Fruit fly (Drosophila melanogaster) whole organism, embryonic: ENCODE data around the gene Mtch.

ENCODE experiments used
- CG10462 ChIP-seq: fragments of 200-800 bp; sonication (Bioruptor generic); optimal IDR thresholded peaks from 2 replicates; lab custom pipeline; 2016; ENCODE audit warnings: missing biosample characterization, missing genetic modification characterization
- CG10654 ChIP-seq: fragments of 200-800 bp; sonication (Bioruptor generic); optimal IDR thresholded peaks from 2 replicates; lab custom pipeline; 2016; ENCODE audit warnings: missing biosample characterization, missing genetic modification characterization
- CG11504 ChIP-seq: fragments of 200-800 bp; sonication (Bioruptor generic); optimal IDR thresholded peaks from 3 replicates; lab custom pipeline; 2019; ENCODE audit warnings: missing biosample characterization, mild to moderate bottlenecking, missing genetic modification characterization, moderate library complexity
- CG12236 ChIP-seq: fragments of 200-800 bp; sonication (Bioruptor generic); optimal IDR thresholded peaks from 2 replicates; lab custom pipeline; 2016; ENCODE audit warnings: missing biosample characterization, missing genetic modification characterization
- CG12659 ChIP-seq: fragments of 200-800 bp; sonication (Bioruptor generic); optimal IDR thresholded peaks from 3 replicates; lab custom pipeline; 2017; ENCODE audit warnings: mild to moderate bottlenecking, missing biosample characterization, missing genetic modification reagents, missing genetic modification characterization
- CG12769 ChIP-seq: fragments of 200-800 bp; sonication (Bioruptor generic); optimal IDR thresholded peaks from 2 replicates; lab custom pipeline; 2019; ENCODE audit warnings: missing biosample characterization, mild to moderate bottlenecking, missing genetic modification characterization, moderate library complexity
- CG15514 ChIP-seq: fragments of 200-800 bp; sonication (Bioruptor generic); optimal IDR thresholded peaks from 3 replicates; lab custom pipeline; 2017; ENCODE audit warnings: missing biosample characterization, missing genetic modification characterization, mild to moderate bottlenecking, moderate library complexity, missing genetic modification reagents
- CG2199 ChIP-seq: fragments of 200-800 bp; sonication (Bioruptor generic); IDR thresholded peaks from 3 replicates; pipeline ENCODE4 v1.3.6; 2022; ENCODE audit warnings: missing biosample characterization, missing genetic modification characterization
- CG3065 ChIP-seq: fragments of 200-800 bp; sonication (Bioruptor generic); optimal IDR thresholded peaks from 2 replicates; lab custom pipeline; 2016; ENCODE audit warnings: missing biosample characterization, missing genetic modification characterization
- CG34376 ChIP-seq: fragments of 200-800 bp; sonication (Bioruptor generic); optimal IDR thresholded peaks from 2 replicates; lab custom pipeline; 2018; ENCODE audit warnings: missing biosample characterization, mild to moderate bottlenecking, missing genetic modification characterization
- CG7745 ChIP-seq: fragments of 200-800 bp; sonication (Bioruptor generic); optimal IDR thresholded peaks from 2 replicates; lab custom pipeline; 2018; ENCODE audit warnings: missing biosample characterization, mild to moderate bottlenecking, missing genetic modification characterization, moderate library complexity
- GATAe ChIP-seq: fragments of 200-800 bp; sonication (Bioruptor generic); conservative IDR thresholded peaks from 2 replicates; pipeline ENCODE4 v1.3.6; 2022; ENCODE audit warnings: missing biosample characterization, missing genetic modification characterization
- Med ChIP-seq: fragments of 200-800 bp; sonication (Bioruptor generic); peaks from one replicate; lab custom pipeline; 2016; ENCODE audit warnings: missing biosample characterization, missing genetic modification characterization, mild to moderate bottlenecking, inconsistent platforms, moderate library complexity
- Meics ChIP-seq: fragments of 200-800 bp; sonication (Bioruptor generic); optimal IDR thresholded peaks from 2 replicates; lab custom pipeline; 2017; ENCODE audit warnings: missing biosample characterization, mild to moderate bottlenecking, missing genetic modification characterization
- Optix ChIP-seq: fragments of 200-800 bp; sonication (Bioruptor generic); IDR thresholded peaks from 3 replicates; pipeline ENCODE4 v1.3.6; 2022; ENCODE audit warnings: missing biosample characterization, missing genetic modification characterization
- amos ChIP-seq: fragments of 200-800 bp; sonication (Bioruptor generic); IDR thresholded peaks from 2 replicates; pipeline ENCODE4 v1.3.6; 2022; ENCODE audit warnings: missing biosample characterization, missing genetic modification characterization; ENCODE audit not compliant: partially characterized antibody
- ara ChIP-seq: fragments of 200-800 bp; sonication (Bioruptor generic); IDR thresholded peaks from 2 replicates; pipeline ENCODE4 v1.3.6; 2022; ENCODE audit warnings: missing biosample characterization, missing genetic modification characterization
- chinmo ChIP-seq: fragments of 200-800 bp; sonication (Bioruptor generic); IDR thresholded peaks from 4 replicates; pipeline ENCODE4 v1.3.6; 2022; ENCODE audit warnings: missing biosample characterization, missing genetic modification characterization; ENCODE audit not compliant: partially characterized antibody
- ci ChIP-seq: fragments of 200-800 bp; sonication (Bioruptor generic); IDR thresholded peaks from 3 replicates; pipeline ENCODE4 v1.3.6; 2022; ENCODE audit warnings: missing biosample characterization, missing genetic modification characterization
- ewg ChIP-seq: fragments of 200-800 bp; sonication (Bioruptor generic); optimal IDR thresholded peaks from 3 replicates; lab custom pipeline; 2017; ENCODE audit warnings: mild to moderate bottlenecking, missing biosample characterization, missing genetic modification reagents, missing genetic modification characterization
- exex ChIP-seq: fragments of 200-800 bp; sonication (Bioruptor generic); optimal IDR thresholded peaks from 4 replicates; lab custom pipeline; 2018; ENCODE audit warnings: missing biosample characterization, mild to moderate bottlenecking, missing genetic modification characterization, moderate library complexity
- grn ChIP-seq: fragments of 200-800 bp; sonication (Bioruptor generic); optimal IDR thresholded peaks from 3 replicates; lab custom pipeline; 2017; ENCODE audit warnings: missing biosample characterization, missing genetic modification characterization
- gro ChIP-seq: fragments of 200-800 bp; sonication (Bioruptor generic); optimal IDR thresholded peaks from 2 replicates; lab custom pipeline; 2016; ENCODE audit warnings: missing biosample characterization, missing genetic modification characterization
- her ChIP-seq: fragments of 200-800 bp; sonication (Bioruptor generic); optimal IDR thresholded peaks from 2 replicates; lab custom pipeline; 2016; ENCODE audit warnings: missing biosample characterization, missing genetic modification characterization
- insv ChIP-seq, 2 experiments: fragments of 200-800 bp; sonication (Bioruptor generic); optimal IDR thresholded peaks; 3 replicates each; lab custom pipeline; 2016 to 2018; ENCODE audit warnings: missing biosample characterization in 2 of 2, missing genetic modification characterization in 2 of 2
- ken ChIP-seq: fragments of 200-800 bp; sonication (Bioruptor generic); IDR thresholded peaks from 3 replicates; pipeline ENCODE4 v1.3.6; 2022; ENCODE audit warnings: missing biosample characterization, missing genetic modification characterization
- kni ChIP-seq: fragments of 200-800 bp; sonication (Bioruptor generic); optimal IDR thresholded peaks from 3 replicates; lab custom pipeline; 2017; ENCODE audit warnings: mild to moderate bottlenecking, missing biosample characterization, missing genetic modification reagents, missing genetic modification characterization
- lola ChIP-seq, 3 experiments: fragments of >200 bp in 2 of 3; fragments of 200-800 bp in 1 of 3; sonication (Bioruptor generic) in 1 of 3; optimal IDR thresholded peaks; 2 replicates each; lab custom pipeline; 2017 to 2019; ENCODE audit warnings: missing biosample characterization in 3 of 3, missing genetic modification characterization in 3 of 3, mild to moderate bottlenecking in 1 of 3, moderate library complexity in 1 of 3
- luna ChIP-seq: fragments of 200-800 bp; sonication (Bioruptor generic); optimal IDR thresholded peaks from 2 replicates; lab custom pipeline; 2016; ENCODE audit warnings: missing biosample characterization, missing genetic modification characterization
- mirr ChIP-seq: fragments of 200-800 bp; sonication (Bioruptor generic); optimal IDR thresholded peaks from 3 replicates; lab custom pipeline; 2018; ENCODE audit warnings: missing biosample characterization, mild to moderate bottlenecking, missing genetic modification characterization
- oc ChIP-seq: fragments of 200-800 bp; sonication (Bioruptor generic); optimal IDR thresholded peaks from 2 replicates; lab custom pipeline; 2018; ENCODE audit warnings: missing biosample characterization, mild to moderate bottlenecking, missing genetic modification characterization, moderate library complexity
- pzg ChIP-seq: fragments of 200-800 bp; sonication (Bioruptor generic); optimal IDR thresholded peaks from 3 replicates; lab custom pipeline; 2018; ENCODE audit warnings: missing biosample characterization, mild to moderate bottlenecking, missing genetic modification characterization, moderate library complexity
- row ChIP-seq: fragments of 200-800 bp; sonication (Bioruptor generic); IDR thresholded peaks from 3 replicates; pipeline ENCODE4 v1.3.6; 2022; ENCODE audit warnings: missing biosample characterization, missing genetic modification characterization
- sd ChIP-seq: fragments of 200-800 bp; sonication (Bioruptor generic); optimal IDR thresholded peaks from 3 replicates; lab custom pipeline; 2018; ENCODE audit warnings: missing biosample characterization, mild to moderate bottlenecking, missing genetic modification characterization, moderate library complexity
- sens ChIP-seq: fragments of 200-800 bp; sonication (Bioruptor generic); peaks from one replicate; lab custom pipeline; 2016; ENCODE audit warnings: missing biosample characterization, missing genetic modification characterization
- sug ChIP-seq: fragments of 200-800 bp; optimal IDR thresholded peaks from 2 replicates; lab custom pipeline; 2019; ENCODE audit warnings: missing biosample characterization, mild to moderate bottlenecking, missing genetic modification characterization, moderate library complexity
- tap ChIP-seq: fragments of 200-800 bp; optimal IDR thresholded peaks from 3 replicates; lab custom pipeline; 2019; ENCODE audit warnings: missing biosample characterization, mild to moderate bottlenecking, missing genetic modification characterization, moderate library complexity
- twi ChIP-seq: fragments of 200-800 bp; optimal IDR thresholded peaks from 2 replicates; lab custom pipeline; 2019; ENCODE audit warnings: missing biosample characterization, mild to moderate bottlenecking, missing genetic modification characterization, moderate library complexity
- unc-4 ChIP-seq: fragments of 200-800 bp; sonication (Bioruptor generic); IDR thresholded peaks from 2 replicates; pipeline ENCODE4 v1.3.6; 2022; ENCODE audit warnings: missing biosample characterization, missing genetic modification characterization; ENCODE audit not compliant: partially characterized antibody
- vnd ChIP-seq: fragments of 200-800 bp; sonication (Bioruptor generic); IDR thresholded peaks from 3 replicates; pipeline ENCODE4 v1.3.6; 2022; ENCODE audit warnings: missing biosample characterization, missing genetic modification characterization; ENCODE audit not compliant: partially characterized antibody
- wek ChIP-seq: fragments of 200-800 bp; sonication (Bioruptor generic); optimal IDR thresholded peaks from 3 replicates; lab custom pipeline; 2018; ENCODE audit warnings: missing biosample characterization, mild to moderate bottlenecking, missing genetic modification characterization, moderate library complexity
- zen ChIP-seq: fragments of 200-800 bp; sonication (Bioruptor generic); optimal IDR thresholded peaks from 3 replicates; lab custom pipeline; 2018; ENCODE audit warnings: missing biosample characterization, mild to moderate bottlenecking, missing genetic modification characterization, moderate library complexity

The Mtch gene

dm6 chr3L:160446-161094 lies 23.9 kb upstream of the Mtch start (continued):
- TF ChIP-seq luna (GFP tag; lab: Kevin White, UChicago) = no peak
- no peak for TF ChIP-seq CG15514 (GFP tag; lab: Kevin White, UChicago)
- peak; percentile 14; the same call in 1 of the 3 replicates for TF ChIP-seq ken (GFP tag; lab: Robert Waterston, UW)
- peak; percentile 48 for TF ChIP-seq kni (GFP tag; lab: Kevin White, UChicago)
- no peak for TF ChIP-seq ara (GFP tag; lab: Robert Waterston, UW)
- peak; percentile 43; the same call in 1 of the 2 replicates for TF ChIP-seq amos
- peak; percentile 61 for TF ChIP-seq gro
- peak; percentile 65 for TF ChIP-seq oc (tag; lab: Kevin White, UChicago)
- TF ChIP-seq tap = peak; percentile 12
- no peak for TF ChIP-seq pzg (GFP tag; lab: Kevin White, UChicago)
- TF ChIP-seq unc-4 (GFP tag; lab: Robert Waterston, UW) = 0 out of 2 replicates have a peak, but pooled peaks have one; percentile 28
- peak; percentile 34 for TF ChIP-seq CG11504 (tag; lab: Kevin White, UChicago)
- TF ChIP-seq CG2199 (GFP tag; lab: Robert Waterston, UW) = peak; percentile 85; the same call in 2 of the 3 replicates
- TF ChIP-seq, all 482 proteins: peak for 90

- TF ChIP-seq CG10654 (no peak), sd (tag; lab: Kevin White, UChicago) (peak; percentile 33), CG12236 (GFP tag; lab: Kevin White, UChicago) (no peak), exex (peak; percentile 82), her (GFP tag; lab: Kevin White, UChicago) (no peak), CG3065 (GFP tag; lab: Kevin White, UChicago) (no peak), CG12659 (GFP tag; lab: Kevin White, UChicago) (no peak), sens (GFP tag; lab: Kevin White, UChicago) (peak; percentile 69), ewg (no peak), chinmo (GFP tag; lab: Robert Waterston, UW) (0 out of 4 replicates have a peak, but pooled peaks have one; percentile 63), mirr (peak; percentile 68), GATAe (GFP tag; lab: Robert Waterston, UW) (peak; percentile 39; the same call in 1 of the 2 replicates), CG10462 (GFP tag; lab: Kevin White, UChicago) (no peak), Optix (GFP tag; lab: Robert Waterston, UW) (no peak), CG34376 (peak; percentile 45), insv (GFP tag; optimal IDR thresholded peaks at IDR 0.05; lab: Kevin White, UChicago) (peak in 1 of 2 experiments; percentile 83), CG7745 (tag; lab: Kevin White, UChicago) (peak; percentile 69), Med (peak; percentile 64), twi (peak; percentile 88), CG12769 (tag; lab: Kevin White, UChicago) (peak; percentile 2), sug (tag; lab: Kevin White, UChicago) (peak; percentile 84), zen (tag; lab: Kevin White, UChicago) (peak; percentile 79), grn (GFP tag; lab: Kevin White, UChicago) (peak; percentile 86), row (GFP tag; lab: Robert Waterston, UW) (no peak), wek (GFP tag; lab: Kevin White, UChicago) (no peak), vnd (GFP tag; lab: Robert Waterston, UW) (0 out of 3 replicates have a peak, but pooled peaks have one; percentile 24), ci (0 out of 3 replicates have a peak, but pooled peaks have one; percentile 18), lola (GFP tag; optimal IDR thresholded peaks at IDR 0.05; lab: Kevin White, UChicago) (peak in 1 of 3 experiments; percentile 1), Meics (GFP tag; lab: Kevin White, UChicago) (no peak)
These were observed 22.4 kb upstream of the Mtch start for dm6 chr3L:161833-162587.
